Worm (Caenorhabditis elegans): ENCODE results near the gene hpo-8.

DNA sequence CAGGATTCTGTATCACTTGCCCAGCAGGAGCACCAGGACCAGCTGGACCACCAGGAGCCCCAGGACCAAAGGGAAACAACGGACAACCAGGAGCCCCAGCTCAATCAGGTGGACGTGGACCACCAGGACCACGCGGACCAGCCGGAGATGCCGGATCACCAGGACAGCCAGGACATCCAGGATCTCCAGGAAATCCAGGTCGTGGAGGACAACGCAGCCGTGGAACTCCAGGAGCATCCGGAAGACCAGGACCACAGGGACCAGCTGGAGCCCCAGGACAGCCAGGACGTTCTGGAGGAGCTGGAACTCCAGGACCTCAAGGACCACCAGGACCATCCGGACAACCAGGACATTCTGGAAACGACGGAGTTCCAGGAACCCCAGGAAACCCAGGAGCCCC, 3.1 kb upstream of the hpo-8 start:
- TF ChIP-seq him-1 (tag; optimal IDR thresholded peaks at IDR 0.05), result no peak
- TF ChIP-seq dao-5 (tag; optimal IDR thresholded peaks at IDR 0.05), result no peak

Data from whole organism, L4/young adult.